Worm (Caenorhabditis elegans) whole organism, young adult: ENCODE measurements around the gene Y54F10AM.11.

Experiments
- bed-1 ChIP-seq: fragments of 200-800 bp; sonication (Bioruptor generic); IDR thresholded peaks from 2 replicates; pipeline ENCODE4 v1.3.6; 2022; ENCODE audit warnings: missing genetic modification reagents, missing genetic modification characterization, missing compliant biosample characterization
- mcd-1 ChIP-seq: fragments of 200-800 bp; sonication (Bioruptor generic); IDR thresholded peaks from 2 replicates; pipeline ENCODE4 v1.3.6; 2022; ENCODE audit warnings: missing genetic modification reagents, missing genetic modification characterization, missing compliant biosample characterization

- TF ChIP-seq bed-1 (GFP tag; lab: Robert Waterston, UW) (no peak), mcd-1 (GFP tag; lab: Robert Waterston, UW) (no peak)
Measured at ce11 chrIII:2530313-2530712, 33.5 kb downstream of the Y54F10AM.11 start, which contains the start of gene cone-1.
